Worm (Caenorhabditis elegans) whole organism, young adult: Measurements from ENCODE around the gene elt-2.

Experiments
- K12H6.12 ChIP-seq: fragments of 200-800 bp; sonication (Bioruptor generic); optimal IDR thresholded peaks from 2 replicates; lab custom pipeline; 2018; ENCODE audit warnings: mild to moderate bottlenecking, missing genetic modification characterization, missing compliant biosample characterization
- ZK185.1 ChIP-seq: sonication (generic microtip); optimal IDR thresholded peaks from 2 replicates; lab custom pipeline; 2016; ENCODE audit warnings: mild to moderate bottlenecking, missing genetic modification characterization, missing compliant biosample characterization; ENCODE audit not compliant: poor library complexity, severe bottlenecking
- ama-1 ChIP-seq, 3 experiments: fragments of 150-350 bp in 1 of 3; sonication (generic microtip) in 2 of 3; optimal IDR thresholded peaks; 2 replicates each; lab custom pipeline; 2014 to 2018; ENCODE audit warnings: missing biosample characterization in 2 of 3, missing genetic modification characterization in 2 of 3, missing genetic modification reagents in 2 of 3
- attf-3 ChIP-seq: fragments of 200-800 bp; sonication (Bioruptor generic); conservative IDR thresholded peaks from 2 replicates; pipeline ENCODE4 v1.3.6; 2022; ENCODE audit warnings: missing genetic modification reagents, missing genetic modification characterization, missing compliant biosample characterization
- pha-4 ChIP-seq: fragments of 150-350 bp; sonication (generic microtip); optimal IDR thresholded peaks from 2 replicates; lab custom pipeline; 2014; ENCODE audit warnings: missing biosample characterization, missing genetic modification reagents, missing genetic modification characterization

ce11 chrX:10528993-10529392, 48.0 kb downstream of the elt-2 start, which contains the start of the genes F14F3.5 and slcf-1:
- TF ChIP-seq K12H6.12 (no peak), pha-4 (tag; lab: Kevin White, UChicago) (no peak), ama-1 (optimal IDR thresholded peaks at IDR 0.05; lab: Kevin White, UChicago) (no peak), ama-1 (GFP tag; optimal IDR thresholded peaks at IDR 0.05; lab: Kevin White, UChicago) (no peak), attf-3 (no peak), ZK185.1 (no peak)
